Worm (Caenorhabditis elegans) whole organism, late embryonic: Measurements from ENCODE around the gene osm-9.

Experiments
- C38D4.7 ChIP-seq: fragments of 200-800 bp; sonication (Bioruptor generic); optimal IDR thresholded peaks from 2 replicates; lab custom pipeline; 2018; ENCODE audit warnings: mild to moderate bottlenecking, missing genetic modification characterization, moderate library complexity, missing compliant biosample characterization
- K02D7.2 ChIP-seq: sonication (generic microtip); optimal IDR thresholded peaks from 2 replicates; lab custom pipeline; 2017; ENCODE audit warnings: mild to moderate bottlenecking, missing genetic modification characterization, missing compliant biosample characterization
- K09A11.1 ChIP-seq: sonication (generic microtip); optimal IDR thresholded peaks from 2 replicates; lab custom pipeline; 2017; ENCODE audit warnings: antibody characterized with exemption, mild to moderate bottlenecking, missing genetic modification characterization, missing compliant biosample characterization; ENCODE audit not compliant: insufficient read depth
- T23F11.4 ChIP-seq: fragments of 200-800 bp; sonication (Bioruptor generic); optimal IDR thresholded peaks from 2 replicates; lab custom pipeline; 2018; ENCODE audit warnings: mild to moderate bottlenecking, missing genetic modification characterization, missing compliant biosample characterization
- ceh-14 ChIP-seq: sonication (generic microtip); optimal IDR thresholded peaks from 2 replicates; lab custom pipeline; 2016; ENCODE audit warnings: missing genotype, missing genetic modification characterization, missing compliant biosample characterization
- ceh-18 ChIP-seq: sonication (generic microtip); optimal IDR thresholded peaks from 2 replicates; lab custom pipeline; 2016; ENCODE audit warnings: missing genetic modification characterization, missing compliant biosample characterization
- ceh-2 ChIP-seq: sonication (generic microtip); optimal IDR thresholded peaks from 2 replicates; lab custom pipeline; 2016; ENCODE audit warnings: missing genotype, missing genetic modification characterization, missing compliant biosample characterization
- ceh-22 ChIP-seq: sonication (generic microtip); optimal IDR thresholded peaks from 2 replicates; lab custom pipeline; 2017; ENCODE audit warnings: missing biosample characterization, missing genetic modification characterization
- ceh-30 ChIP-seq: fragments of 150-350 bp; optimal IDR thresholded peaks from 2 replicates; lab custom pipeline; 2014; ENCODE audit warnings: missing biosample characterization, missing genetic modification characterization
- ceh-31 ChIP-seq: sonication (generic microtip); optimal IDR thresholded peaks from 2 replicates; lab custom pipeline; 2016; ENCODE audit warnings: missing genetic modification characterization, missing compliant biosample characterization
- ceh-34 ChIP-seq: sonication (generic microtip); optimal IDR thresholded peaks from 2 replicates; lab custom pipeline; 2016; ENCODE audit warnings: mild to moderate bottlenecking, missing genetic modification characterization, missing compliant biosample characterization
- ceh-45 ChIP-seq: fragments of 200-800 bp; sonication (Bioruptor generic); IDR thresholded peaks from 2 replicates; pipeline ENCODE4 v1.3.6; 2022; ENCODE audit warnings: missing genetic modification reagents, missing genetic modification characterization, missing compliant biosample characterization
- ceh-48 ChIP-seq: sonication (generic microtip); optimal IDR thresholded peaks from 2 replicates; lab custom pipeline; 2016; ENCODE audit warnings: missing genetic modification characterization, inconsistent platforms, missing compliant biosample characterization
- ceh-6 ChIP-seq: fragments of 200-800 bp; sonication (Bioruptor generic); optimal IDR thresholded peaks from 2 replicates; lab custom pipeline; 2018; ENCODE audit warnings: mild to moderate bottlenecking, missing genetic modification characterization, missing compliant biosample characterization
- ceh-9 ChIP-seq: sonication (generic microtip); optimal IDR thresholded peaks from 2 replicates; lab custom pipeline; 2016; ENCODE audit warnings: mild to moderate bottlenecking, missing genetic modification characterization, inconsistent platforms, missing compliant biosample characterization
- che-1 ChIP-seq: sonication (generic microtip); optimal IDR thresholded peaks from 2 replicates; lab custom pipeline; 2016; ENCODE audit warnings: mild to moderate bottlenecking, missing genetic modification characterization, missing compliant biosample characterization
- eyg-1 ChIP-seq: sonication (generic microtip); optimal IDR thresholded peaks from 2 replicates; lab custom pipeline; 2016; ENCODE audit warnings: missing genotype, missing genetic modification characterization, missing compliant biosample characterization
- fkh-10 ChIP-seq: fragments of 150-350 bp; optimal IDR thresholded peaks from 2 replicates; lab custom pipeline; 2014; ENCODE audit warnings: missing biosample characterization, missing genetic modification reagents, missing genetic modification characterization
- fkh-6 ChIP-seq: sonication (generic microtip); optimal IDR thresholded peaks from 2 replicates; lab custom pipeline; 2016; ENCODE audit warnings: missing genetic modification characterization, missing compliant biosample characterization
- hlh-13 ChIP-seq: fragments of 200-800 bp; sonication (Bioruptor generic); optimal IDR thresholded peaks from 2 replicates; lab custom pipeline; 2018; ENCODE audit warnings: mild to moderate bottlenecking, missing genetic modification characterization, missing compliant biosample characterization
- hlh-15 ChIP-seq: sonication (generic microtip); optimal IDR thresholded peaks from 2 replicates; lab custom pipeline; 2016; ENCODE audit warnings: missing genetic modification characterization, missing compliant biosample characterization
- hlh-6 ChIP-seq: sonication (generic microtip); optimal IDR thresholded peaks from 2 replicates; lab custom pipeline; 2016; ENCODE audit warnings: missing genotype, missing genetic modification characterization, missing compliant biosample characterization
- lim-6 ChIP-seq: sonication (generic microtip); optimal IDR thresholded peaks from 2 replicates; lab custom pipeline; 2016; ENCODE audit warnings: missing genetic modification characterization, missing compliant biosample characterization
- lin-11 ChIP-seq: fragments of 200-800 bp; sonication (Bioruptor generic); optimal IDR thresholded peaks from 2 replicates; lab custom pipeline; 2018; ENCODE audit warnings: mild to moderate bottlenecking, missing genetic modification characterization, missing compliant biosample characterization
- madf-2 ChIP-seq: sonication (generic microtip); optimal IDR thresholded peaks from 2 replicates; lab custom pipeline; 2017; ENCODE audit warnings: missing genetic modification characterization, missing compliant biosample characterization
- mec-3 ChIP-seq: sonication (generic microtip); optimal IDR thresholded peaks from 2 replicates; lab custom pipeline; 2016; ENCODE audit warnings: borderline replicate concordance, missing genetic modification characterization, missing compliant biosample characterization
- nfya-1 ChIP-seq: sonication (generic microtip); optimal IDR thresholded peaks from 2 replicates; lab custom pipeline; 2017; ENCODE audit warnings: missing genetic modification characterization, mild to moderate bottlenecking, missing compliant biosample characterization, antibody characterized with exemption, moderate library complexity
- nhr-11 ChIP-seq: fragments of 150-350 bp; optimal IDR thresholded peaks from 2 replicates; lab custom pipeline; 2014; ENCODE audit warnings: missing biosample characterization, missing genetic modification characterization
- npax-4 ChIP-seq: sonication (generic microtip); optimal IDR thresholded peaks from 2 replicates; lab custom pipeline; 2016; ENCODE audit warnings: missing genetic modification characterization, missing compliant biosample characterization
- odd-2 ChIP-seq: sonication (generic microtip); optimal IDR thresholded peaks from 2 replicates; lab custom pipeline; 2017; ENCODE audit warnings: antibody characterized with exemption, mild to moderate bottlenecking, missing genetic modification characterization, missing compliant biosample characterization
- pat-9 ChIP-seq: fragments of 200-800 bp; sonication (Bioruptor generic); optimal IDR thresholded peaks from 2 replicates; lab custom pipeline; 2018; ENCODE audit warnings: mild to moderate bottlenecking, missing genetic modification characterization, moderate library complexity, missing compliant biosample characterization
- pha-4 ChIP-seq: fragments of 150-350 bp; optimal IDR thresholded peaks from 2 replicates; lab custom pipeline; 2018; ENCODE audit warnings: missing biosample characterization, missing genetic modification reagents, missing genetic modification characterization
- ref-2 ChIP-seq: sonication (generic microtip); optimal IDR thresholded peaks from 2 replicates; lab custom pipeline; 2016; ENCODE audit warnings: missing genetic modification characterization, missing compliant biosample characterization
- rnt-1 ChIP-seq: sonication (generic microtip); optimal IDR thresholded peaks from 2 replicates; lab custom pipeline; 2016; ENCODE audit warnings: missing genetic modification characterization, missing compliant biosample characterization
- sox-2 ChIP-seq: fragments of 200-800 bp; sonication (Bioruptor generic); IDR thresholded peaks from 2 replicates; pipeline ENCODE4 v1.3.6; 2022; ENCODE audit warnings: missing genetic modification reagents, missing genetic modification characterization, missing compliant biosample characterization
- syd-9 ChIP-seq: sonication (generic microtip); optimal IDR thresholded peaks from 2 replicates; lab custom pipeline; 2016; ENCODE audit warnings: mild to moderate bottlenecking, missing genetic modification characterization, moderate library complexity, missing compliant biosample characterization
- tbx-2 ChIP-seq: sonication (generic microtip); optimal IDR thresholded peaks from 2 replicates; lab custom pipeline; 2016; ENCODE audit warnings: missing genetic modification characterization, missing compliant biosample characterization
- tbx-7 ChIP-seq: sonication (generic microtip); optimal IDR thresholded peaks from 2 replicates; lab custom pipeline; 2016; ENCODE audit warnings: missing genotype, missing genetic modification characterization, missing compliant biosample characterization
- ttx-3 ChIP-seq: sonication (generic microtip); optimal IDR thresholded peaks from 2 replicates; lab custom pipeline; 2016; ENCODE audit warnings: missing genetic modification reagents, missing genetic modification characterization, missing compliant biosample characterization
- unc-3 ChIP-seq, 2 experiments: fragments of 200-800 bp in 1 of 2; sonication (Bioruptor generic) in 1 of 2; sonication (generic microtip) in 1 of 2; conservative IDR thresholded peaks in 1 of 2; optimal IDR thresholded peaks in 1 of 2; 2 replicates each; pipeline versions ENCODE4 v1.3.6 to Lab custom; 2016 to 2022; ENCODE audit warnings: missing compliant biosample characterization in 2 of 2, missing genetic modification characterization in 2 of 2, missing genetic modification reagents in 1 of 2
- unc-55 ChIP-seq: sonication (generic microtip); optimal IDR thresholded peaks from 2 replicates; lab custom pipeline; 2017; ENCODE audit warnings: missing biosample characterization, missing genetic modification reagents, missing genetic modification characterization
- unc-86 ChIP-seq: sonication (generic microtip); optimal IDR thresholded peaks from 2 replicates; lab custom pipeline; 2016; ENCODE audit warnings: missing genetic modification characterization, missing compliant biosample characterization
- ztf-16 ChIP-seq: sonication (generic microtip); optimal IDR thresholded peaks from 2 replicates; lab custom pipeline; 2017; ENCODE audit warnings: missing genetic modification characterization, missing compliant biosample characterization

The osm-9 gene

ce11 chrIV:3524584-3525020 is 32.6 kb downstream of the osm-9 start (continued):
- peak; percentile 64 for TF ChIP-seq unc-86 (tag; lab: Kevin White, UChicago)
- TF ChIP-seq ref-2 (tag; lab: Kevin White, UChicago) = peak; percentile 58
- TF ChIP-seq tbx-2 (tag; lab: Kevin White, UChicago) = peak; percentile 76
- peak; percentile 72 for TF ChIP-seq che-1
- TF ChIP-seq odd-2 (tag; lab: Kevin White, UChicago) = no peak
- peak; percentile 72 for TF ChIP-seq C38D4.7
- peak; percentile 76 for TF ChIP-seq ttx-3
- TF ChIP-seq tbx-7 = peak; percentile 30
- TF ChIP-seq madf-2 (tag; lab: Kevin White, UChicago) = peak; percentile 60
- TF ChIP-seq eyg-1 (tag; lab: Kevin White, UChicago) = peak; percentile 65
- peak; percentile 23 for TF ChIP-seq hlh-15 (tag; lab: Kevin White, UChicago)
- TF ChIP-seq ztf-16 (tag; lab: Kevin White, UChicago) = peak; percentile 76
- peak; percentile 83 for TF ChIP-seq fkh-6 (tag; lab: Kevin White, UChicago)
- peak; percentile 58 for TF ChIP-seq K02D7.2
- peak; percentile 6 for TF ChIP-seq fkh-10
- TF ChIP-seq hlh-6 (tag; lab: Kevin White, UChicago) = peak; percentile 79
- peak; percentile 76 for TF ChIP-seq pat-9 (tag; lab: Kevin White, UChicago)
- no peak for TF ChIP-seq nhr-11 (tag; lab: Kevin White, UChicago)
- no peak for TF ChIP-seq pha-4 (tag; lab: Kevin White, UChicago)
- TF ChIP-seq ceh-48 (tag; lab: Kevin White, UChicago) = peak; percentile 34
- TF ChIP-seq npax-4 = peak; percentile 32
- TF ChIP-seq lin-11 = peak; percentile 60
- peak; percentile 77; the same call in 1 of the 2 replicates for TF ChIP-seq ceh-45 (GFP tag; lab: Robert Waterston, UW)

DNA sequence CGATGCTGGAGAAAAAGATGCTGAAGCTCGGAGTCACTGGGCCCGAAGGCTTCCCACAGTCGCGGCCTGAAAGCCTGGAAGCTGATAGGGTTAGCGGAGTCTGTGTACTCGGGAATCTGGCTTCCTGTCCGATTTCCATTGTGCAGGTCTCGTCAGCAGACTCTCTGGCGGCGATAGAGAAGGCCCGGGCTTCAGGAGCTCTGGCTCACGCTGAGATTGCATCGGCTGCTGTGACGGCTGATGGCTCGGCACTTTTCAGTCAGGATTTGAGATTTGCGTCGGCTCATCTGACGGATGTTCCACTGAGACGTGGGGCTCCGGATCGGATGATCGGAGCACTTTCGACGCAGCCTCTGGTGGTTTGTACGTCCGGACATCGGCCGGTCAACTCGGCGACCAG is 33.8 kb downstream of the osm-9 start:
- TF ChIP-seq ttx-3 (no peak), lim-6 (no peak), ceh-30 (no peak), ceh-22 (tag; lab: Kevin White, UChicago) (no peak), ceh-9 (tag; lab: Kevin White, UChicago) (no peak), sox-2 (GFP tag; lab: Robert Waterston, UW) (no peak), che-1 (no peak), hlh-15 (tag; lab: Kevin White, UChicago) (no peak), T23F11.4 (GFP tag; lab: Kevin White, UChicago) (no peak), K02D7.2 (no peak), K09A11.1 (tag; lab: Kevin White, UChicago) (no peak), rnt-1 (tag; lab: Kevin White, UChicago) (no peak), ceh-14 (tag; lab: Kevin White, UChicago) (no peak), mec-3 (no peak), hlh-13 (GFP tag; lab: Kevin White, UChicago) (no peak)

DNA sequence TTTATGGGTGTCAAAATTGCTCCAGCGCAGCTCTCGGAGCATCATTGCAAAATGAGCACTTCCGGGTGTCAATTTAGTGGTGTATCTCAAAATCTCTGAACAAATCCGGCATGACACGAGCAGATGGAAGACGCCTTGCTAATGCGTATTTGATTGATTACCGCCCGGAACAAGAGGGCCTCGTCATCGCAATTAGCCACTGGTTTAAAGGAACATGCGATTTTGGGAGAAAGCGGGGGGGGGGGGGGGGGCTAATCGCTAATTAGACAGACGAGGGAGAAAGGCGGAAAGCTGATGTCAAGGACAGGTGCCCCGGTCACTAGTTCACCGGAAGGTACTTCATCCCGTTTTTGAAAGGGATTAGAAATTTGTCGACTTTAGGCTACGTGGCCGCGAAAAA is 35.5 kb downstream of the osm-9 start:
- peak; percentile 28 for TF ChIP-seq ceh-48 (tag; lab: Kevin White, UChicago)
- peak; percentile 25 for TF ChIP-seq unc-55 (GFP tag; lab: Kevin White, UChicago)
- TF ChIP-seq ceh-31 (tag; lab: Kevin White, UChicago) = peak; percentile 59
- TF ChIP-seq ref-2 (tag; lab: Kevin White, UChicago) = peak; percentile 23
- no peak for TF ChIP-seq ceh-18 (tag; lab: Kevin White, UChicago)
- no peak for TF ChIP-seq madf-2 (tag; lab: Kevin White, UChicago)
- peak; percentile 36 for TF ChIP-seq ceh-6
- peak; percentile 8 for TF ChIP-seq ttx-3

DNA sequence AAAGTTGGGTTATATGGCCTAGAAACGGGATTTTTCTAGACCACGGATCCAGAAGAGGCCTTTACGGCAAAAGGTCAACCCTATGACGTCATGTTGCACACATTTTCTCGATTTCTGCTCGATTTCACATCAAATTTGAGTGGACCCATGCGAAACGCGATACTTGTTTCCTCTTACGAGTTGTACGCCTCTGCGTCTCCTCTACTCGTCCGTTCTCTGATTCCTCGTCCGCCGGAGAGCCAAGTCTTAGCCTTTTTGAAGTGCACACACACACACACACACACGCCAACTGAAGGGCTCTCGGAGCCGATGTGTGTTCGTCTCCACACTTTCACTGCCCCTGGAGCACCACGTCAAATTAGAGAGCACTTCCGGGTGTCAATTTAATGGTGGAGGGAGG is 36.3 kb downstream of the osm-9 start:
- TF ChIP-seq unc-3 (GFP tag; conservative IDR thresholded peaks at IDR 0.05; lab: Robert Waterston, UW) (no peak), unc-3 (tag; optimal IDR thresholded peaks at IDR 0.05; lab: Kevin White, UChicago) (no peak), ceh-34 (peak; percentile 95), tbx-2 (tag; lab: Kevin White, UChicago) (peak; percentile 11), syd-9 (tag; lab: Kevin White, UChicago) (peak; percentile 7), eyg-1 (tag; lab: Kevin White, UChicago) (peak; percentile 21), ceh-2 (tag; lab: Kevin White, UChicago) (peak; percentile 39), K09A11.1 (tag; lab: Kevin White, UChicago) (no peak), fkh-6 (tag; lab: Kevin White, UChicago) (peak; percentile 38), ceh-22 (tag; lab: Kevin White, UChicago) (peak; percentile 36), ref-2 (tag; lab: Kevin White, UChicago) (peak; percentile 63), ceh-31 (tag; lab: Kevin White, UChicago) (peak; percentile 49), hlh-15 (tag; lab: Kevin White, UChicago) (no peak), nfya-1 (tag; lab: Kevin White, UChicago) (no peak)
